Worm (Caenorhabditis elegans): Measurements from ENCODE around the gene rnp-4.

DNA sequence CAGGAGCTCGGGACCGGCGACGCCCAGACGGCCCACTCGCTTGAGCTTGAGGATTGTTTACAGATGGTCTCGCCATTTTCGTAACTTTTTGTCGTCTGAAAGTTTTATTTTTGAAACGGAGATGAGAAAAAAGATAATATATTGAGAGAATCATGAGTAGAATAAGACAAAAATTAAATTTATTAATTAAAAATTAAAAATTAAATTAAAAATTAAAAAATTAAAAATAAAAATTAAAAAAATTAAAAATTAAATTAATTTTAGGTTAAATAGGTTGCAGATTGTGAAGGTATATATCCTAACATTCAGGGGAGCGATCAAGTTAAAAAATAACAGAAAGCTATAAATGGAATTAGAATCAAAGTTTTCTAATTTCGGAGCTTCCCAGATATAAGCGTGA, 26.4 kb upstream of the rnp-4 start, which contains the start of gene B0284.3:
- TF ChIP-seq pha-4 (tag; optimal IDR thresholded peaks at IDR 0.05) (no peak), nhr-2 (tag; optimal IDR thresholded peaks at IDR 0.05) (no peak), ces-1 (GFP tag; optimal IDR thresholded peaks at IDR 0.05) (no peak), nhr-28 (tag; optimal IDR thresholded peaks at IDR 0.05) (no peak), unc-39 (tag; optimal IDR thresholded peaks at IDR 0.05) (no peak), cnd-1 (tag; optimal IDR thresholded peaks at IDR 0.05) (no peak), ztf-11 (tag; optimal IDR thresholded peaks at IDR 0.05) (no peak), nhr-12 (tag; optimal IDR thresholded peaks at IDR 0.05) (no peak), elt-3 (tag; optimal IDR thresholded peaks at IDR 0.05) (no peak)

Measured in whole organism, mixed stage, embryonic.